Fruit fly (Drosophila melanogaster): Measurements from ENCODE around the gene Septin4.

The Septin4 gene

dm6 chrX:16640260-16641100, 54.5 kb downstream of the Septin4 start, which contains the start of the genes SNRPG and mthl1 (continued):
- TF ChIP-seq CG16863 (GFP tag; optimal IDR thresholded peaks at IDR 0.05): peak; percentile 51
- TF ChIP-seq CG11456 (GFP tag; IDR thresholded peaks at IDR 0.05): peak; percentile 94
- TF ChIP-seq br (optimal IDR thresholded peaks at IDR 0.05): no peak
- peak; percentile 87 for TF ChIP-seq gem (tag; optimal IDR thresholded peaks at IDR 0.05)
- TF ChIP-seq Kr (GFP tag; optimal IDR thresholded peaks at IDR 0.05): no peak
- peak; percentile 86 for TF ChIP-seq tio (GFP tag; optimal IDR thresholded peaks at IDR 0.05)
- peak; percentile 82 for TF ChIP-seq CG9797 (GFP tag; optimal IDR thresholded peaks at IDR 0.05)
- TF ChIP-seq HLHmδ (GFP tag; optimal IDR thresholded peaks at IDR 0.05): peak; percentile 19
- TF ChIP-seq Atf-2 (GFP tag; optimal IDR thresholded peaks at IDR 0.05): peak; percentile 77
- peak; percentile 13 for TF ChIP-seq disco-r (GFP tag; optimal IDR thresholded peaks at IDR 0.05)
- peak; percentile 74 for TF ChIP-seq inv (GFP tag; IDR thresholded peaks at IDR 0.05; ENCODE audit: partially characterized antibody)
- peak; percentile 93 for TF ChIP-seq ttk (GFP tag; IDR thresholded peaks at IDR 0.05)
- TF ChIP-seq CG12071 (GFP tag; optimal IDR thresholded peaks at IDR 0.05): peak; percentile 23
- TF ChIP-seq Bdp1 (GFP tag; optimal IDR thresholded peaks at IDR 0.05): peak; percentile 70
- TF ChIP-seq CG7745 (tag; optimal IDR thresholded peaks at IDR 0.05): no peak
- TF ChIP-seq HHEX (GFP tag; optimal IDR thresholded peaks at IDR 0.05): peak; percentile 55
- peak; percentile 86 for TF ChIP-seq CG12659 (GFP tag; optimal IDR thresholded peaks at IDR 0.05)
- peak; percentile 96 for TF ChIP-seq sqz (GFP tag; optimal IDR thresholded peaks at IDR 0.05)
- TF ChIP-seq CG12104 (GFP tag; optimal IDR thresholded peaks at IDR 0.05): peak; percentile 54
- peak; percentile 99 for TF ChIP-seq ssp (GFP tag; IDR thresholded peaks at IDR 0.05)
- TF ChIP-seq jigr1 (GFP tag; IDR thresholded peaks at IDR 0.05): peak; percentile 92
- peak; percentile 86 for TF ChIP-seq jumu (GFP tag; optimal IDR thresholded peaks at IDR 0.05)
- peak; percentile 34 for TF ChIP-seq CG8089 (GFP tag; optimal IDR thresholded peaks at IDR 0.05)
- peak; percentile 83 for TF ChIP-seq CG31224 (GFP tag; IDR thresholded peaks at IDR 0.05)
- TF ChIP-seq rib (GFP tag; IDR thresholded peaks at IDR 0.05): peak; percentile 91
- peak; percentile 94 for TF ChIP-seq CG30020 (tag; optimal IDR thresholded peaks at IDR 0.05)
- peak; percentile 75 for TF ChIP-seq crol (GFP tag; IDR thresholded peaks at IDR 0.05)
- TF ChIP-seq CG8281 (tag; optimal IDR thresholded peaks at IDR 0.05): no peak
- TF ChIP-seq CG9215 (GFP tag; IDR thresholded peaks at IDR 0.05): peak; percentile 91
- peak; percentile 14; the same call in 1 of the 3 replicates for TF ChIP-seq CG7963 (GFP tag; IDR thresholded peaks at IDR 0.05; ENCODE audit: partially characterized antibody)
- peak; percentile 70 for TF ChIP-seq Lim3 (GFP tag; IDR thresholded peaks at IDR 0.05)
- peak; percentile 94 for TF ChIP-seq CG17802 (tag; optimal IDR thresholded peaks at IDR 0.05)
- TF ChIP-seq schlank (tag; optimal IDR thresholded peaks at IDR 0.05): no peak
- TF ChIP-seq Mrtf (GFP tag; IDR thresholded peaks at IDR 0.05): peak; percentile 95
- peak; percentile 52 for TF ChIP-seq CG4282 (GFP tag; optimal IDR thresholded peaks at IDR 0.05)
- TF ChIP-seq CG18011 (GFP tag; optimal IDR thresholded peaks at IDR 0.05): peak; percentile 40
- peak; percentile 77 for TF ChIP-seq tx (GFP tag; optimal IDR thresholded peaks at IDR 0.05)
- peak; percentile 74 for TF ChIP-seq croc (GFP tag; conservative IDR thresholded peaks at IDR 0.05)
- TF ChIP-seq CG6791 (GFP tag; IDR thresholded peaks at IDR 0.05; ENCODE audit: partially characterized antibody): peak; percentile 60; the same call in 2 of the 3 replicates
- peak; percentile 61 for TF ChIP-seq CG7556 (GFP tag; optimal IDR thresholded peaks at IDR 0.05)
- 0 out of 2 replicates have a peak, but pooled peaks have one; percentile 64 for TF ChIP-seq aop (GFP tag; IDR thresholded peaks at IDR 0.05)
- peak; percentile 71 for TF ChIP-seq CG1233 (GFP tag; optimal IDR thresholded peaks at IDR 0.05)
- TF ChIP-seq dan (GFP tag; IDR thresholded peaks at IDR 0.05): peak; percentile 61; the same call in 1 of the 2 replicates
- peak; percentile 29 for TF ChIP-seq CG13123 (GFP tag; optimal IDR thresholded peaks at IDR 0.05)
- peak; percentile 97 for TF ChIP-seq slbo (GFP tag; IDR thresholded peaks at IDR 0.05)
- TF ChIP-seq pan (optimal IDR thresholded peaks at IDR 0.05): no peak
- peak in 1 of 2 experiments; percentile 95 for TF ChIP-seq pan (GFP tag; optimal IDR thresholded peaks at IDR 0.05 in 1 of 2, IDR thresholded peaks at IDR 0.05 in 1 of 2)
- peak; percentile 85 for TF ChIP-seq Usf (GFP tag; optimal IDR thresholded peaks at IDR 0.05)
- peak; percentile 91 for TF ChIP-seq CG11093 (GFP tag; IDR thresholded peaks at IDR 0.05)
- no peak for TF ChIP-seq CG6765 (GFP tag; optimal IDR thresholded peaks at IDR 0.05)

Data from whole organism, embryonic.